Fruit fly (Drosophila melanogaster) whole organism, embryonic: ENCODE measurements around the gene Gclm.

Experiments used
- CG31441 ChIP-seq: fragments of 200-800 bp; sonication (Bioruptor generic); IDR thresholded peaks from 2 replicates; pipeline ENCODE4 v1.3.6; 2022; ENCODE audit warnings: missing biosample characterization, missing genetic modification characterization
- Hand ChIP-seq: fragments of 200-800 bp; sonication (Bioruptor generic); optimal IDR thresholded peaks from 2 replicates; lab custom pipeline; 2017; ENCODE audit warnings: mild to moderate bottlenecking, missing biosample characterization, missing genetic modification reagents, missing genetic modification characterization
- HmgD ChIP-seq: fragments of 200-800 bp; sonication (Bioruptor generic); optimal IDR thresholded peaks from 3 replicates; lab custom pipeline; 2016; ENCODE audit warnings: missing biosample characterization, missing genetic modification characterization
- al ChIP-seq: fragments of 200-800 bp; sonication (Bioruptor generic); IDR thresholded peaks from 2 replicates; pipeline ENCODE4 v1.3.6; 2022; ENCODE audit warnings: missing biosample characterization, missing genetic modification characterization

dm6 chr3R:22717863-22718262, 31.6 kb upstream of the Gclm start:
- TF ChIP-seq CG31441 (GFP tag; lab: Robert Waterston, UW) (no peak), HmgD (GFP tag; lab: Kevin White, UChicago) (no peak), Hand (GFP tag; lab: Kevin White, UChicago) (no peak), al (GFP tag; lab: Robert Waterston, UW) (no peak)
